Worm (Caenorhabditis elegans) whole organism, early embryonic: ENCODE data around the gene srh-76.

ENCODE experiments used
- B0310.2 ChIP-seq: sonication (generic microtip); optimal IDR thresholded peaks from 2 replicates; lab custom pipeline; 2016; ENCODE audit warnings: mild to moderate bottlenecking, missing genetic modification characterization, missing compliant biosample characterization
- F13C5.2 ChIP-seq: sonication (generic microtip); optimal IDR thresholded peaks from 2 replicates; lab custom pipeline; 2017; ENCODE audit warnings: mild to moderate bottlenecking, missing genetic modification characterization, inconsistent platforms, missing compliant biosample characterization
- aly-1 ChIP-seq: sonication (generic microtip); optimal IDR thresholded peaks from 2 replicates; lab custom pipeline; 2016; ENCODE audit warnings: missing genetic modification characterization, missing compliant biosample characterization
- ama-1 ChIP-seq: fragments of 150-350 bp; optimal IDR thresholded peaks from 2 replicates; lab custom pipeline; 2014
- ceh-13 ChIP-seq: fragments of 200-800 bp; sonication (Bioruptor generic); optimal IDR thresholded peaks from 2 replicates; lab custom pipeline; 2018; ENCODE audit warnings: mild to moderate bottlenecking, missing genetic modification characterization, missing compliant biosample characterization
- ceh-36 ChIP-seq: sonication (generic microtip); optimal IDR thresholded peaks from 2 replicates; lab custom pipeline; 2016; ENCODE audit warnings: missing genetic modification characterization, inconsistent platforms, missing compliant biosample characterization
- ets-7 ChIP-seq: sonication (generic microtip); optimal IDR thresholded peaks from 2 replicates; lab custom pipeline; 2016; ENCODE audit warnings: missing genotype, missing genetic modification characterization, missing compliant biosample characterization
- flt-1 ChIP-seq: fragments of 200-800 bp; sonication (Bioruptor generic); IDR thresholded peaks from 2 replicates; pipeline ENCODE4 v1.3.6; 2022; ENCODE audit warnings: missing genetic modification characterization, missing compliant biosample characterization
- hmbx-1 ChIP-seq: sonication (generic microtip); optimal IDR thresholded peaks from 2 replicates; lab custom pipeline; 2016; ENCODE audit warnings: mild to moderate bottlenecking, missing genetic modification characterization, missing compliant biosample characterization
- hmg-4 ChIP-seq: fragments of 200-800 bp; sonication (Bioruptor generic); optimal IDR thresholded peaks from 2 replicates; lab custom pipeline; 2018; ENCODE audit warnings: mild to moderate bottlenecking, missing genetic modification characterization, missing compliant biosample characterization
- hnd-1 ChIP-seq: sonication (generic microtip); optimal IDR thresholded peaks from 2 replicates; lab custom pipeline; 2016; ENCODE audit warnings: missing genetic modification characterization, missing compliant biosample characterization
- pes-1 ChIP-seq: fragments of 200-800 bp; sonication (Bioruptor generic); IDR thresholded peaks from 2 replicates; pipeline ENCODE4 v1.3.6; 2022; ENCODE audit warnings: missing genetic modification reagents, missing genetic modification characterization, missing compliant biosample characterization
- scrt-1 ChIP-seq: fragments of 200-800 bp; sonication (Bioruptor generic); IDR thresholded peaks from 2 replicates; pipeline ENCODE4 v1.3.6; 2022; ENCODE audit warnings: missing genetic modification characterization, missing compliant biosample characterization
- sea-1 ChIP-seq: fragments of 200-800 bp; sonication (Bioruptor generic); conservative IDR thresholded peaks from 2 replicates; pipeline ENCODE4 v1.3.6; 2022; ENCODE audit warnings: missing genetic modification characterization, missing compliant biosample characterization

ce11 chrV:5821451-5822143 lies 12.0 kb upstream of the srh-76 start:
- no peak for TF ChIP-seq ama-1 (lab: Kevin White, UChicago)
- TF ChIP-seq scrt-1 (GFP tag; lab: Robert Waterston, UW) = no peak
- no peak for TF ChIP-seq hnd-1 (tag; lab: Kevin White, UChicago)
- no peak for TF ChIP-seq B0310.2 (tag; lab: Kevin White, UChicago)
- no peak for TF ChIP-seq ceh-13
- TF ChIP-seq sea-1 (GFP tag; lab: Robert Waterston, UW) = no peak
- no peak for TF ChIP-seq aly-1 (tag; lab: Kevin White, UChicago)
- TF ChIP-seq pes-1 (GFP tag; lab: Robert Waterston, UW) = no peak
- no peak for TF ChIP-seq ceh-36 (tag; lab: Kevin White, UChicago)
- TF ChIP-seq hmg-4 (GFP tag; lab: Kevin White, UChicago) = no peak
- no peak for TF ChIP-seq ets-7 (tag; lab: Kevin White, UChicago)
- TF ChIP-seq hmbx-1 (tag; lab: Kevin White, UChicago) = no peak
- TF ChIP-seq flt-1 (GFP tag; lab: Robert Waterston, UW) = no peak
- no peak for TF ChIP-seq F13C5.2 (tag; lab: Kevin White, UChicago)
